Worm (Caenorhabditis elegans) whole organism, early embryonic: Measurements from ENCODE around the gene F26F2.13.
"Not testable (repeated sequence)": the region's sequence is repeated elsewhere in the genome, so short reads cannot be mapped to it uniquely, and the experiment has no call there.

Experiments used
- F13C5.2 ChIP-seq: sonication (generic microtip); optimal IDR thresholded peaks from 2 replicates; lab custom pipeline; 2017; ENCODE audit warnings: mild to moderate bottlenecking, missing genetic modification characterization, inconsistent platforms, missing compliant biosample characterization
- ama-1 ChIP-seq: fragments of 150-350 bp; optimal IDR thresholded peaks from 2 replicates; lab custom pipeline; 2014
- ceh-13 ChIP-seq: fragments of 200-800 bp; sonication (Bioruptor generic); optimal IDR thresholded peaks from 2 replicates; lab custom pipeline; 2018; ENCODE audit warnings: mild to moderate bottlenecking, missing genetic modification characterization, missing compliant biosample characterization
- ceh-36 ChIP-seq: sonication (generic microtip); optimal IDR thresholded peaks from 2 replicates; lab custom pipeline; 2016; ENCODE audit warnings: missing genetic modification characterization, inconsistent platforms, missing compliant biosample characterization
- ets-7 ChIP-seq: sonication (generic microtip); optimal IDR thresholded peaks from 2 replicates; lab custom pipeline; 2016; ENCODE audit warnings: missing genotype, missing genetic modification characterization, missing compliant biosample characterization
- flt-1 ChIP-seq: fragments of 200-800 bp; sonication (Bioruptor generic); IDR thresholded peaks from 2 replicates; pipeline ENCODE4 v1.3.6; 2022; ENCODE audit warnings: missing genetic modification characterization, missing compliant biosample characterization
- hnd-1 ChIP-seq: sonication (generic microtip); optimal IDR thresholded peaks from 2 replicates; lab custom pipeline; 2016; ENCODE audit warnings: missing genetic modification characterization, missing compliant biosample characterization
- tbx-37 ChIP-seq: fragments of 200-800 bp; sonication (Bioruptor generic); conservative IDR thresholded peaks from 2 replicates; pipeline ENCODE4 v1.3.6; 2022; ENCODE audit warnings: missing genetic modification reagents, missing genetic modification characterization, missing compliant biosample characterization
- tra-4 ChIP-seq: sonication (generic microtip); optimal IDR thresholded peaks from 2 replicates; lab custom pipeline; 2017; ENCODE audit warnings: missing genetic modification characterization, missing compliant biosample characterization

DNA sequence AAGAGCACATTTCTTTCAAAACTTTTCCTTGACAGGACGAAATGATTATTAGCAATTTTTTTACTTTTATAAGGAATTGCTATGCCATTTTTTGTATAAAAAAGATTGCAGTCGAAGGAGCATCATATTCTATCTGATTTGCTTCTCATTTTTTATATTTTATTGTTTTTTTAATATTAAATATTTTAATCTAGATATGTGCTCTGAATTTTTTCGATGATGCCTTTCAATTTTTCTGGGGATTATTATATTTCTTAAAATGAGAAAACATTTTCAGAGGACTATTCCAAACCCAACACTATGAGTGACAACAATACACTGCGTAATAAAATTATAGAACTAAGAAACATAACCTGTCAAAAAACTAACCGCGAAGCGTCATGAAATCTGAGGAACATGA is 4.8 kb downstream of the F26F2.13 start, which contains the start of gene F26F2.4:
- not testable (repeated sequence) for TF ChIP-seq ama-1 (lab: Kevin White, UChicago); hnd-1 (tag; lab: Kevin White, UChicago); ceh-13 (GFP tag; lab: Kevin White, UChicago); tbx-37 (GFP tag; lab: Robert Waterston, UW); F13C5.2 (tag; lab: Kevin White, UChicago); ets-7 (tag; lab: Kevin White, UChicago); tra-4 (tag; lab: Kevin White, UChicago); ceh-36 (tag; lab: Kevin White, UChicago); flt-1
